Fruit fly (Drosophila melanogaster) S2 (cell line): Measurements from ENCODE around the gene lobo.
"Not testable (repeated sequence)": the region's sequence is repeated elsewhere in the genome, so short reads cannot be mapped to it uniquely, and the experiment has no call there.

ENCODE experiments used
- CG8478 ChIP-seq: fragments of >200 bp; optimal IDR thresholded peaks from 2 replicates; lab custom pipeline; 2018
- CTCF ChIP-seq, 2 experiments: fragments of >200 bp; optimal IDR thresholded peaks; 2 replicates each; lab custom pipeline; 2018

DNA sequence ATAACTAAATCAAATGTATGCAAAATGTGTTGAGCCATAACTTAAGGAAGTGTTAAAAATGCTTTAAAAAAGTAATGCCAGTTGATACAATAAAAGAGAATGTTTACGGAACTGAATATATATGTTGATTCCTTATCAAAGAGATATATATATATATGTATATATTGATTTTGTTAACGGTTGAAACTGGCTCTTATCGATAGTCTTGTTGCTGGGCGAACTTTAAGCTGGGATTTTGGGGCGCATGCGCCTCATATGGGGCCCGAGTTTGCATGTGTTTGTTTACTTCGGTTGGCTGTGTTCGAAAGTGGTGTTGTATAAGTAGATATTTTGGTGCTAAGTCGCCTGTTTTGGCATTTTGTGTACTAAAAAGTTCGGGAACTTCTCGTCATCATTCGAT is 62.5 kb downstream of the lobo start, which contains the start of gene Bili:
- TF ChIP-seq CG8478 (lab: Kevin White, UChicago); CTCF (optimal IDR thresholded peaks at IDR 0.05; lab: Kevin White, UChicago): not testable (repeated sequence)
